Fruit fly (Drosophila melanogaster): Measurements from ENCODE around the gene mRpL21.

mRpL21 gene

dm6 chr3L:19292440-19293175 is 37.7 kb upstream of the mRpL21 start, which contains the start of gene Gbs-76A (continued):
- TF ChIP-seq mld (GFP tag; IDR thresholded peaks at IDR 0.05; ENCODE audit: partially characterized antibody) (no peak), CG3847 (GFP tag; IDR thresholded peaks at IDR 0.05) (peak; percentile 67), ERR (GFP tag; optimal IDR thresholded peaks at IDR 0.05) (no peak), CG12071 (GFP tag; optimal IDR thresholded peaks at IDR 0.05) (no peak), lmd (GFP tag; IDR thresholded peaks at IDR 0.05) (peak; percentile 87), CrebB (tag; optimal IDR thresholded peaks at IDR 0.05) (peak; percentile 52), ftz-f1 (GFP tag; optimal IDR thresholded peaks at IDR 0.05) (no peak), dysf (GFP tag; IDR thresholded peaks at IDR 0.05) (peak; percentile 85; the same call in 2 of the 3 replicates), CG2116 (GFP tag; optimal IDR thresholded peaks at IDR 0.05) (peak; percentile 36), CG6813 (GFP tag; optimal IDR thresholded peaks at IDR 0.05) (peak; percentile 86), CG11456 (GFP tag; IDR thresholded peaks at IDR 0.05) (no peak), schlank (tag; optimal IDR thresholded peaks at IDR 0.05) (peak; percentile 18), Stat92E (GFP tag; optimal IDR thresholded peaks at IDR 0.05) (no peak), fd102C (GFP tag; optimal IDR thresholded peaks at IDR 0.05) (no peak), Hr3 (GFP tag; optimal IDR thresholded peaks at IDR 0.05) (peak; percentile 75), CG3726 (GFP tag; IDR thresholded peaks at IDR 0.05) (no peak), Taf1 (GFP tag; IDR thresholded peaks at IDR 0.05) (peak; percentile 63), vfl (GFP tag; optimal IDR thresholded peaks at IDR 0.05) (no peak), CHES-1-like (GFP tag; optimal IDR thresholded peaks at IDR 0.05) (no peak), hb (GFP tag; IDR thresholded peaks at IDR 0.05; ENCODE audit: partially characterized antibody) (0 out of 3 replicates have a peak, but pooled peaks have one; percentile 25), tin (GFP tag; optimal IDR thresholded peaks at IDR 0.05) (peak; percentile 42), CG10274 (GFP tag; optimal IDR thresholded peaks at IDR 0.05) (no peak), CG10959 (GFP tag; IDR thresholded peaks at IDR 0.05) (no peak), D (optimal IDR thresholded peaks at IDR 0.05) (no peak), D (GFP tag; optimal IDR thresholded peaks at IDR 0.05) (peak; percentile 75), CG12219 (GFP tag; optimal IDR thresholded peaks at IDR 0.05) (peak; percentile 60), CG4617 (GFP tag; optimal IDR thresholded peaks at IDR 0.05; ENCODE audit: borderline replicate concordance) (peak; percentile 4), CG30020 (tag; optimal IDR thresholded peaks at IDR 0.05) (peak; percentile 49), ash1 (GFP tag; optimal IDR thresholded peaks at IDR 0.05) (no peak), Eip74EF (GFP tag; optimal IDR thresholded peaks at IDR 0.05) (peak in 1 of 2 experiments; percentile 79), pum (GFP tag; optimal IDR thresholded peaks at IDR 0.05) (no peak), Chrac-16 (GFP tag; optimal IDR thresholded peaks at IDR 0.05) (peak; percentile 38), jing (GFP tag; optimal IDR thresholded peaks at IDR 0.05) (no peak), jumu (GFP tag; optimal IDR thresholded peaks at IDR 0.05) (no peak), CG1603 (tag; optimal IDR thresholded peaks at IDR 0.05) (peak; percentile 30), CG6689 (GFP tag; IDR thresholded peaks at IDR 0.05) (peak; percentile 85), corto (GFP tag; optimal IDR thresholded peaks at IDR 0.05) (peak; percentile 78), H2.0 (GFP tag; IDR thresholded peaks at IDR 0.05) (peak; percentile 63), Trl (optimal IDR thresholded peaks at IDR 0.05) (peak; percentile 72 to 90), Trl (GFP tag; optimal IDR thresholded peaks at IDR 0.05) (no peak), CG14050 (GFP tag; IDR thresholded peaks at IDR 0.05) (peak; percentile 69), Nf-YB (GFP tag; optimal IDR thresholded peaks at IDR 0.05) (peak; percentile 75), chn (GFP tag; optimal IDR thresholded peaks at IDR 0.05) (no peak), ems (GFP tag; optimal IDR thresholded peaks at IDR 0.05) (no peak), Sox100B (GFP tag; optimal IDR thresholded peaks at IDR 0.05) (peak; percentile 85), HLH3B (GFP tag; IDR thresholded peaks at IDR 0.05) (peak; percentile 60; the same call in 1 of the 2 replicates), zen (tag; optimal IDR thresholded peaks at IDR 0.05) (peak; percentile 73), CG8388 (GFP tag; optimal IDR thresholded peaks at IDR 0.05) (peak; percentile 84), NC2β (GFP tag; optimal IDR thresholded peaks at IDR 0.05) (no peak), D19A (tag; optimal IDR thresholded peaks at IDR 0.05) (peak; percentile 79)
